Fruit fly (Drosophila melanogaster): ENCODE measurements around the gene Faa.
A peak's percentile ranks its signal among the peaks of the same experiment; 100 is the strongest.

Gene Faa

dm6 chr3L:4035499-4035898, 38.3 kb downstream of the Faa start, which contains the start of gene Gr64f:
TSS of gene Gr64f (plus strand) at chr3L:4035799.
- TF ChIP-seq CG14711 (tag; optimal IDR thresholded peaks at IDR 0.05) (no peak), Hr96 (GFP tag; optimal IDR thresholded peaks at IDR 0.05) (no peak), cic (GFP tag; optimal IDR thresholded peaks at IDR 0.05) (no peak), CG33017 (tag; optimal IDR thresholded peaks at IDR 0.05) (no peak), Mnt (GFP tag; optimal IDR thresholded peaks at IDR 0.05) (no peak), CG7045 (GFP tag; optimal IDR thresholded peaks at IDR 0.05) (no peak), toe (GFP tag; optimal IDR thresholded peaks at IDR 0.05) (no peak), bab1 (GFP tag; optimal IDR thresholded peaks at IDR 0.05) (no peak), cnc (optimal IDR thresholded peaks at IDR 0.05) (no peak), CG12768 (GFP tag; optimal IDR thresholded peaks at IDR 0.05) (no peak), pad (GFP tag; optimal IDR thresholded peaks at IDR 0.05) (no peak), Crg-1 (GFP tag; optimal IDR thresholded peaks at IDR 0.05) (no peak), tj (GFP tag; optimal IDR thresholded peaks at IDR 0.05) (no peak), CG11617 (GFP tag; optimal IDR thresholded peaks at IDR 0.05) (no peak), kay (GFP tag; ENCODE audit: borderline replicate concordance) (no peak), ovo (GFP tag; optimal IDR thresholded peaks at IDR 0.05) (no peak), CG7101 (tag; optimal IDR thresholded peaks at IDR 0.05) (no peak), CG5204 (GFP tag; optimal IDR thresholded peaks at IDR 0.05) (no peak)

- TF ChIP-seq CG5204 (GFP tag; optimal IDR thresholded peaks at IDR 0.05), result no peak
- no peak for TF ChIP-seq CG1620 (GFP tag; optimal IDR thresholded peaks at IDR 0.05)
- TF ChIP-seq Hr96 (GFP tag; optimal IDR thresholded peaks at IDR 0.05), result no peak
- TF ChIP-seq cnc (optimal IDR thresholded peaks at IDR 0.05), result no peak
- TF ChIP-seq Crg-1 (GFP tag; optimal IDR thresholded peaks at IDR 0.05), result no peak
- TF ChIP-seq CG11617 (GFP tag; optimal IDR thresholded peaks at IDR 0.05), result no peak
- TF ChIP-seq CG12768 (GFP tag; optimal IDR thresholded peaks at IDR 0.05), result no peak
- no peak for TF ChIP-seq cic (GFP tag; optimal IDR thresholded peaks at IDR 0.05)
- TF ChIP-seq Mnt (GFP tag; optimal IDR thresholded peaks at IDR 0.05), result no peak
- no peak for TF ChIP-seq toe (GFP tag; optimal IDR thresholded peaks at IDR 0.05)
- no peak for TF ChIP-seq tj (GFP tag; optimal IDR thresholded peaks at IDR 0.05)
- no peak for TF ChIP-seq kay (GFP tag; ENCODE audit: borderline replicate concordance)
- no peak for TF ChIP-seq pad (GFP tag; optimal IDR thresholded peaks at IDR 0.05)
- TF ChIP-seq CG7045 (GFP tag; optimal IDR thresholded peaks at IDR 0.05), result no peak
- no peak for TF ChIP-seq ovo (GFP tag; optimal IDR thresholded peaks at IDR 0.05)
- TF ChIP-seq CG7101 (tag; optimal IDR thresholded peaks at IDR 0.05), result no peak
- no peak for TF ChIP-seq bab1 (GFP tag; optimal IDR thresholded peaks at IDR 0.05)
- TF ChIP-seq CG33017 (tag; optimal IDR thresholded peaks at IDR 0.05), result no peak
- no peak for TF ChIP-seq CG14711 (tag; optimal IDR thresholded peaks at IDR 0.05)
- TF ChIP-seq Clk (GFP tag; optimal IDR thresholded peaks at IDR 0.05), result no peak
Observed at dm6 chr3L:4031762-4032161, 42.0 kb downstream of the Faa start, which contains the start of the genes Gr64d and Gr64e. TSS of gene Gr64d (plus strand) at chr3L:4032062. TSS of gene Gr64e (plus strand) at chr3L:4032141.

dm6 chr3L:4028305-4028704, 45.4 kb downstream of the Faa start, which contains the start of the genes Gr64b and Gr64c:
TSS of gene Gr64b (plus strand) at chr3L:4028605.
TSS of gene Gr64c (plus strand) at chr3L:4028605.
- TF ChIP-seq Hr96 (GFP tag; optimal IDR thresholded peaks at IDR 0.05) (no peak), cnc (optimal IDR thresholded peaks at IDR 0.05) (no peak), pad (GFP tag; optimal IDR thresholded peaks at IDR 0.05) (no peak), CG14711 (tag; optimal IDR thresholded peaks at IDR 0.05) (no peak), Crg-1 (GFP tag; optimal IDR thresholded peaks at IDR 0.05) (no peak), bab1 (GFP tag; optimal IDR thresholded peaks at IDR 0.05) (no peak), CG33017 (tag; optimal IDR thresholded peaks at IDR 0.05) (no peak), Clk (GFP tag; optimal IDR thresholded peaks at IDR 0.05) (no peak), CG5204 (GFP tag; optimal IDR thresholded peaks at IDR 0.05) (no peak), toe (GFP tag; optimal IDR thresholded peaks at IDR 0.05) (no peak), CG11617 (GFP tag; optimal IDR thresholded peaks at IDR 0.05) (no peak), CG1620 (GFP tag; optimal IDR thresholded peaks at IDR 0.05) (no peak), Mnt (GFP tag; optimal IDR thresholded peaks at IDR 0.05) (no peak), kay (GFP tag; ENCODE audit: borderline replicate concordance) (no peak), ovo (GFP tag; optimal IDR thresholded peaks at IDR 0.05) (no peak), cic (GFP tag; optimal IDR thresholded peaks at IDR 0.05) (no peak), tj (GFP tag; optimal IDR thresholded peaks at IDR 0.05) (no peak)

dm6 chr3L:4026506-4026868, 47.3 kb downstream of the Faa start, which contains the start of gene Gr64a:
TSS of gene Gr64a (plus strand) at chr3L:4026769.
- TF ChIP-seq kay (GFP tag; ENCODE audit: borderline replicate concordance), result no peak
- TF ChIP-seq CG12768 (GFP tag; optimal IDR thresholded peaks at IDR 0.05), result no peak
- TF ChIP-seq Hr96 (GFP tag; optimal IDR thresholded peaks at IDR 0.05), result no peak
- no peak for TF ChIP-seq pad (GFP tag; optimal IDR thresholded peaks at IDR 0.05)
- no peak for TF ChIP-seq CG33017 (tag; optimal IDR thresholded peaks at IDR 0.05)

DNA sequence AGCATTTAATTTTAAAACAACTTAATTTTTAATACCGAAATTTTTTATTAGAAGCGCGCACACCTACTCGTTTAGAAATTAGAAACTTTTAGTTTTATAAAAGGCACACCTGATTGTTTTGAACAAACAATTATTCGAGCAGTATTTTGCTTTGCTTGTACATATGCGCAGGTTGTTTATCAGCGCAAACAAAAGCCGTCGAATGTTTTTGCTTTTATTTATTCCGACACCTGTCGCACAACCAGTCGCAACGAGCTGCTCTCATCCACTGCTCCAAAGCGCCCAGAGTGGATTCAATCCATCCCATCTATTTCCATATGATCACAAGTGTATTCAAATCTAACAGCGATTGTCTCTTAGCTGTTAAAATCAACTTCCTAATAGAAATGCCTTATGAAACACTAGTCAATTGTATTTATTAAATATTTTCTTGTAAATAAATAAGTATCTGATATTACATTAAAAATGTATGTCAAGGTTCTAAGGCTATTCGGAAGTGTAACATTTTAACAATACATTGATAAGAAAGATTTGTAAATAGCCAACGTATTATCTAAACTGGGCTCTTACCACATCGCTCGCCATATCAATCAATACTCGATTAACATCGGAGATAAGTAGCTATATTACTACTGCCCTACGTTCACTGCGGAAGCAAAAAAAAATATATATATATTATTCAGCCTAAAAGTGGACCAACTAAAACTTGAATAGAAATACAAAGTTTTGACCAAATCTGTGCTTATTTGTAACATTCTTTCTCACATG, 47.8 kb downstream of the Faa start, which contains the start of gene CG11594:
TSS of gene CG11594 (minus strand) at position 274 of the 768 bp plus-strand sequence.
- TF ChIP-seq Crg-1 (GFP tag; optimal IDR thresholded peaks at IDR 0.05) (peak; percentile 6), kay (GFP tag; ENCODE audit: borderline replicate concordance) (peak; percentile 82), CG7045 (GFP tag; optimal IDR thresholded peaks at IDR 0.05) (peak; percentile 46), CG11617 (GFP tag; optimal IDR thresholded peaks at IDR 0.05) (no peak), cic (GFP tag; optimal IDR thresholded peaks at IDR 0.05) (peak; percentile 81), ovo (GFP tag; optimal IDR thresholded peaks at IDR 0.05) (peak; percentile 42), CG33017 (tag; optimal IDR thresholded peaks at IDR 0.05) (no peak), Clk (GFP tag; optimal IDR thresholded peaks at IDR 0.05) (no peak), CG12768 (GFP tag; optimal IDR thresholded peaks at IDR 0.05) (peak; percentile 6), tj (GFP tag; optimal IDR thresholded peaks at IDR 0.05) (no peak), CG5204 (GFP tag; optimal IDR thresholded peaks at IDR 0.05) (no peak), CG14711 (tag; optimal IDR thresholded peaks at IDR 0.05) (no peak), CG1620 (GFP tag; optimal IDR thresholded peaks at IDR 0.05) (no peak), bab1 (GFP tag; optimal IDR thresholded peaks at IDR 0.05) (no peak), toe (GFP tag; optimal IDR thresholded peaks at IDR 0.05) (peak; percentile 11), Mnt (GFP tag; optimal IDR thresholded peaks at IDR 0.05) (peak; percentile 34), Hr96 (GFP tag; optimal IDR thresholded peaks at IDR 0.05) (no peak), cnc (optimal IDR thresholded peaks at IDR 0.05) (no peak), pad (GFP tag; optimal IDR thresholded peaks at IDR 0.05) (no peak), CG7101 (tag; optimal IDR thresholded peaks at IDR 0.05) (peak; percentile 10)
